Fruit fly (Drosophila melanogaster): ENCODE results near the gene SelR.

The SelR gene

dm6 chr3R:10885422-10886081, 17.1 kb upstream of the SelR start, which contains the start of gene Leash (continued):
- TF ChIP-seq Trl (optimal IDR thresholded peaks at IDR 0.05) (peak; percentile 53 to 61), Trl (GFP tag; optimal IDR thresholded peaks at IDR 0.05) (peak; percentile 19), gsb-n (tag; optimal IDR thresholded peaks at IDR 0.05) (no peak), chif (GFP tag; optimal IDR thresholded peaks at IDR 0.05) (no peak), CG5245 (GFP tag; optimal IDR thresholded peaks at IDR 0.05) (no peak), ci (GFP tag; IDR thresholded peaks at IDR 0.05) (no peak), Atf6 (GFP tag; IDR thresholded peaks at IDR 0.05) (no peak), YL-1 (GFP tag; optimal IDR thresholded peaks at IDR 0.05) (peak; percentile 16), croc (GFP tag; conservative IDR thresholded peaks at IDR 0.05) (no peak), CG3163 (GFP tag; optimal IDR thresholded peaks at IDR 0.05) (peak; percentile 57), Bgb (GFP tag; IDR thresholded peaks at IDR 0.05; ENCODE audit: partially characterized antibody) (peak; percentile 30; the same call in 1 of the 2 replicates), CG4360 (GFP tag; IDR thresholded peaks at IDR 0.05) (peak; percentile 73), CG10274 (GFP tag; optimal IDR thresholded peaks at IDR 0.05) (no peak), amos (GFP tag; IDR thresholded peaks at IDR 0.05; ENCODE audit: partially characterized antibody) (peak; percentile 42; the same call in 1 of the 2 replicates), ttk (GFP tag; IDR thresholded peaks at IDR 0.05) (no peak), CG1603 (tag; optimal IDR thresholded peaks at IDR 0.05) (no peak), Hand (GFP tag; optimal IDR thresholded peaks at IDR 0.05) (no peak), Fer1 (GFP tag; optimal IDR thresholded peaks at IDR 0.05) (peak; percentile 10), tgo (GFP tag; IDR thresholded peaks at IDR 0.05) (no peak), B-H1 (GFP tag; IDR thresholded peaks at IDR 0.05) (no peak), CG6854 (GFP tag; optimal IDR thresholded peaks at IDR 0.05) (no peak), CG31441 (GFP tag; IDR thresholded peaks at IDR 0.05) (no peak), gfzf (GFP tag; optimal IDR thresholded peaks at IDR 0.05) (peak; percentile 36), CG12769 (tag; optimal IDR thresholded peaks at IDR 0.05) (no peak), sug (tag; optimal IDR thresholded peaks at IDR 0.05) (no peak), CG17328 (GFP tag; IDR thresholded peaks at IDR 0.05) (no peak), chinmo (GFP tag; IDR thresholded peaks at IDR 0.05; ENCODE audit: partially characterized antibody) (peak; percentile 69; the same call in 2 of the 4 replicates), unc-4 (GFP tag; IDR thresholded peaks at IDR 0.05; ENCODE audit: partially characterized antibody) (peak; percentile 60; the same call in 1 of the 2 replicates), CG17829 (tag; optimal IDR thresholded peaks at IDR 0.05) (no peak), CG16813 (GFP tag; IDR thresholded peaks at IDR 0.05; ENCODE audit: partially characterized antibody) (no peak), H2.0 (GFP tag; IDR thresholded peaks at IDR 0.05) (no peak), D (optimal IDR thresholded peaks at IDR 0.05) (no peak), D (GFP tag; optimal IDR thresholded peaks at IDR 0.05) (no peak), CG7839 (tag; optimal IDR thresholded peaks at IDR 0.05) (no peak), Taf1 (GFP tag; IDR thresholded peaks at IDR 0.05) (no peak), CG10431 (GFP tag; optimal IDR thresholded peaks at IDR 0.05) (no peak), CG11723 (GFP tag; optimal IDR thresholded peaks at IDR 0.05) (no peak), Elba2 (GFP tag; optimal IDR thresholded peaks at IDR 0.05) (no peak), CG11247 (GFP tag; IDR thresholded peaks at IDR 0.05) (no peak), gem (tag; optimal IDR thresholded peaks at IDR 0.05) (no peak), CG2116 (GFP tag; optimal IDR thresholded peaks at IDR 0.05) (peak; percentile 35), Camta (GFP tag; optimal IDR thresholded peaks at IDR 0.05) (no peak), en (GFP tag; optimal IDR thresholded peaks at IDR 0.05) (no peak), chm (GFP tag; IDR thresholded peaks at IDR 0.05) (no peak), Dip3 (GFP tag; optimal IDR thresholded peaks at IDR 0.05) (no peak), vvl (GFP tag; IDR thresholded peaks at IDR 0.05) (peak; percentile 12; the same call in 1 of the 2 replicates), ind (GFP tag; optimal IDR thresholded peaks at IDR 0.05) (no peak), CG12155 (GFP tag; optimal IDR thresholded peaks at IDR 0.05) (no peak), CG12299 (tag; optimal IDR thresholded peaks at IDR 0.05) (no peak)

Data from whole organism, embryonic.